Fruit fly (Drosophila melanogaster) whole organism: ENCODE results near the gene slow.

Experiments
- CG8478 ChIP-seq: fragments of >200 bp; optimal IDR thresholded peaks from 2 replicates; lab custom pipeline; 2018; ENCODE audit warnings: inconsistent platforms
- Dll ChIP-seq: fragments of >200 bp; optimal IDR thresholded peaks from 2 replicates; lab custom pipeline; 2017
- EcR ChIP-seq, 2 experiments: fragments of >200 bp; optimal IDR thresholded peaks; 2 replicates each; lab custom pipeline; 2017; ENCODE audit warnings: missing biosample characterization in 2 of 2, missing genetic modification characterization in 2 of 2, missing genetic modification reagents in 2 of 2
- pan ChIP-seq: fragments of >200 bp; optimal IDR thresholded peaks from 2 replicates; lab custom pipeline; 2017
- psq ChIP-seq: fragments of >200 bp; optimal IDR thresholded peaks from 2 replicates; lab custom pipeline; 2017
- usp ChIP-seq: fragments of >200 bp; optimal IDR thresholded peaks from 2 replicates; lab custom pipeline; 2017; ENCODE audit warnings: missing biosample characterization, missing genetic modification characterization, mixed read lengths

Gene slow

DNA sequence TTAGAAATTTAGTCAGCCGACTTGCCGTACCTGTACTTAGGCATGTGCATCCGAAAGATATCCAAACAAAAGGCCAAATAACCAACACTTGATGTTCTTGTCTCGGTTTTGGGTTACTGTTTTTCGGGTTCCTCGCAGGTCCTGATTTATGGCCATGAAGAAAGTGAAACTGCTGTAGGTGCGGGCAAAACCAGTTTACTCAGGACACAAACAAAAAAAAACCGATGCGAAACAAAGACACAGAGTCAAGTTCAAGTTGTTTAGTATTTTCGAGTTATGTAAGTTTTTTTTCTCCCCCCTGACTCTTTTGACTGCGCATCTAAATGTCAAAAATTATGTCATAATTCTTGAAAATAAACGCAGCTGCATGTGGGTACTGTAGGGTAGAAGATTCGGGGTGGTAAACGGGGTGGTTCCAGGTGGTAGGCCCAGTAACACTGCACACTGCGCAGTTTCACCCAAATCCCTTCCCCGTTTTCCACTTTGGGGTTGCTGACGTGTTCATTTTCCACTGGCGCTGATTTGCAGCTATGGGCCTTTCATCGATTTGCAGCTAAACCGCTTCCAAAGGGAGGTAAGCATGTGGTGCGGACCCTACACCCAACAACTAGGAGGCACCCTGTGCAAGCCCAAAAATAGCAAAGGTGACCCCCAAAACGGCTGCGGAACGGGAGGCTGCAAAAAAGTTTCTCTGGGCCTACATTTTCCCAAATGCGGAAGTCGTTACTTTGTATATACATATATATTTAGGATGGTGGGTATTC, 25.1 kb downstream of the slow start:
- TF ChIP-seq Dll = no peak
- no peak for TF ChIP-seq usp (GFP tag; lab: Kevin White, UChicago)

DNA sequence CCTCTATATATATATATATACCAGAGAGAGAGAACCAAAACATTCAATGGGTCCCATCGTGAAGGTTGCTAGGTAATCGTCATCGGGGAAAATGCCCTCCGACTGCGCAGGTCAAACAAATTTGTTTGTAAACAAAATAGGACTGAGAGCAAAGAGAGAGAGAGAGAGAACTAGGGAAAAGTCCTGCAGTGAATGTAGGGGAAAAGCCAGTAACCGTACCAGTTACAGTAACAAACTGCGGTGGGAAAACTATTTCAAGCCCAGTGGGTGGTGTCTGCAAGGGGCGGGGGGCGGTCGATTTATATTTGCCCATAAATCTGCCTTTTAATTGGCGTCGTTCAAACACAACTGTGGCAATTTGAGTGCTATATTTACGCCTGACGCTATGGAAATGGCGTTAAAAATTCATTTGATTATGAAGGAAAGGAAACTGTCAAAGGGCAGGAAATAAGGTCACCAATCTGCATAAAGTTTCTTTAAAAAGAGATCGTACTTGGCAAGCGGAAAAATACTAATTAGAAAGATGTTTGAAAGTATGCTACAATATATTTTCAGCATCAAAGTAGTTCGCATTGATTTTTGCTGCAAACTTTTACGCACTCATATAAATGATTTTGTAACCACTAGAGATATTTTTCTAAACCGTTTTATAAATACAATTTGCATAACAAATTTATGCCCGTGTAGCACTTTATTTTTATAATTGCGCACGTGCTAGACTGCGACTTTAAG, 25.8 kb downstream of the slow start:
- TF ChIP-seq usp (GFP tag; lab: Kevin White, UChicago) (no peak), EcR (GFP tag; optimal IDR thresholded peaks at IDR 0.05; lab: Kevin White, UChicago) (no peak), psq (lab: Kevin White, UChicago) (no peak), pan (lab: Kevin White, UChicago) (no peak), CG8478 (lab: Kevin White, UChicago) (no peak), Dll (no peak)

DNA sequence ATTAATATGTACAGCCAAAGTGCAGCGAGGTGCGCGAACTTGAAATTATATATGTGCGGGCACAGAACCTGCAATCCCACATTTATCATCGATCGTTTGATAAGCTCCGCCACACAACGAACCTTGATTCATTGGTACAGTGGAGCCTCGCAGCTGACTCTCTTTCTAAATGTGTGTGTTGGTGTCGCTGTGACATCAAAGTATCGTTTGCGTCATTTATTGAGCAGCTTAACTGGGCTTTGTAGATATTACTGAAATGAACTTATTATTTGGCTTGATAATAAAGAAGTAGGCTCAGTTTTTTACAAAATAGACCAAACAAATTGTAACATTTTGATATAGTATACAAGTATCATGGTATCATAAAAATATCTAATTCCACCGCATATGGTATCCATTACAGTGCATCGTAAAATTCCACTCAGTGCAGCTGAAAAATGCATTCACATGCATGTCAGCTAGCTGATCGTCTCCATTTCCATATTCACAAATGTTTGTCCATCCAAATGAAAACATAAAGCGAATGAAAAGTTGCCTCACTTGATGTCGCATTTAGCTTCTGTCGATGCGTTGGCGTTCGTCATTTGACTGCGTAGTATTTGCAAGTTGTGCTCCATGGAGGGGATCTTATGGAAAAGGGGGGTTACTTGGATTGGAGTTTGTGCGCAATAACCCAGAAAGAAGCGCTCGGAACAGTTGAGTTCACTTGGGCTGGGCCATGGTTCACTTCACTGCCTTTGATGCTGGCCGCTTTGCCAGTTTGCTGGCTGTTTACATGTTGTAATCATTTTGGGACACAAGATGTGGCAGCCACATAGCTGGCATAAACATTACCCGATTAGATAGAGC, 27.0 kb downstream of the slow start:
- TF ChIP-seq CG8478 (lab: Kevin White, UChicago) = no peak
- no peak for TF ChIP-seq EcR (GFP tag; optimal IDR thresholded peaks at IDR 0.05; lab: Kevin White, UChicago)

DNA sequence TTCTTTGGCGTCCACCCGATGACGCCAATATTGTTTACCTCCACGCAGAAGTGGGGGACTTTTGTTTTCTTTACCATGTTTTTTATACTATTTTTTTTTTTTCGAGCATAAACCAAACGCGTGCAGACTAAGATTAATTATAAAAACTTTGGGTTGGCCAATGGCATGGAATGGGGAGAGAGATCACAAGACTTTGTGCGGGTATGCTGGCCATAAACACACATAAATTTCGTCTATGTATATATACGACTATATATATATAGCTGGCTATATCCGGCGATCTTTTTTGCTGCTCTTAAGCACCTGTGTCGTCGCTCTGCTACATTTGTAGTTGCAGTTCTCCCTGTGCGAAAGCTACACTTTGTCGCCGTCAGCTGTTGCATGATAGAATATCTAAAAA, 27.7 kb downstream of the slow start:
- no peak for TF ChIP-seq EcR (GFP tag; optimal IDR thresholded peaks at IDR 0.05; lab: Kevin White, UChicago)
- no peak for TF ChIP-seq psq (lab: Kevin White, UChicago)
- no peak for TF ChIP-seq pan (lab: Kevin White, UChicago)
- no peak for TF ChIP-seq CG8478 (lab: Kevin White, UChicago)
- TF ChIP-seq Dll = no peak
- no peak for TF ChIP-seq usp (GFP tag; lab: Kevin White, UChicago)

DNA sequence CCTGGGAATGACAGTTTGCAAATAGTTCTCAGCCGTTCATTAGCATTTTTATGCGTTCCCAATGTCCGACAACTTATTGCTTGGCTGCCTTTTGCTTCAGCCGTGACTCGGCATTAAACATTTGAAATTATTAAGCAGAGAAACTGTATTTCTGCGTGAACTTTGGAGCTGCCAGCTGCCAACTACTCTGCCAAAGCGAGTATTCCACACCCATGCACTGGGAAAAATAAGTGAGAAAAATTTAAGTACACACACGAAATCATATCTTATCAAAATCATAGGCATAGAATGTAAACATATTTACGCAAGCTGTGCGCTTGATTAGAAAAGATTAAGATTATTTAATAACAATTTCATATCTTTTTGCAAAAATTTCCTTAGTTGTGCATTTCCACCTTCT, 28.7 kb downstream of the slow start:
- no peak for TF ChIP-seq usp (GFP tag; lab: Kevin White, UChicago)
- no peak for TF ChIP-seq CG8478 (lab: Kevin White, UChicago)
- TF ChIP-seq pan (lab: Kevin White, UChicago) = no peak
- TF ChIP-seq psq (lab: Kevin White, UChicago) = no peak
- TF ChIP-seq EcR (GFP tag; optimal IDR thresholded peaks at IDR 0.05; lab: Kevin White, UChicago) = no peak
- no peak for TF ChIP-seq Dll

DNA sequence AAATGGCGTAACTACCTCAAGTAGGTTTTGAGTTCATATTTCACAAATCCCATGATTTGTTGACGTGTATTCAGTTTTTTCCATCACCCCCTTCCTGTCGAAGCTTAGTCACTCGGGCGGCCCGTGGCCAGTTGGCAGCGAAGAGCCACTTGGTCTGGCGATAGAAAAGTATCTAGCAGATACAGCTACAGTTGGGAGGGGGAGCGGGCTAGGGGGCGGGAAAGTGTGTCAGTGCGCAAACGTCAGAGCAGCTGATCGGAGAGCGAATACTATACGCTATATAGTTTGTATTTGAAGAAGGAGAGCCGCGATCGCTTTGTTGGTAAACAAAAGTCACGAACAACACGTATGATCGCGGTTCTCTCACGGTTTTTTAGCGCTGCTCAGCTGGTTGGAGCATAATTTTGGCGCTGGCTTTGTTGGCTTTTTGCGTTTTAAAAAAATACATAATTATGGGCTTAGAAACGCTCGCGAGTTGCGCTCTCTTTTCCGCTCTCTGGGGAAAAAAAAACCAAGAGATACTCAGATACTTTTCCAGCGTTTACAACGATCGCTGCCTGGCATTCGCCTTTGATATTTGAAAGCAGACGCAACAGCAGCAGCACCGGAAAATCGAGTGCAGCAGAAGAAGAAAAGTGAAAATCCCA, 29.7 kb downstream of the slow start:
- TF ChIP-seq Dll (peak; percentile 61), pan (lab: Kevin White, UChicago) (no peak)

DNA sequence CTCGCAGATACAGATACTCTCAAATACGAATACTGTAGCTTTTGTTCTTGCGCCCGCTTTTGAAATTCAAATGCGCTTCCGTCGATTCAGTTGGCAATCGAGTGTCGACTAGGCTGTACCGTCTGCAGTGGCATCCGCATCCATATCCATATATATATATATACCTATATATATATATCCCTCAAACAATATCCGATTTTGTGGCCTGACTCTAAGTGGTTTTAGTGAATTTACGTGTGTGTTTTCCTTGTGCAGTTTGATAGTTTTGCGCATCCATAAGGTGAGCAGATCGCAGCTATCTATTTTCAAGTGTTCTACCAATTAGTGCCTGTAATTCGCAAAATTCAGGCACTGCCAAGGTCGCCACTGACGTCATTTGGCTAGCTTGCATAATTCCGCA, 30.3 kb downstream of the slow start:
- TF ChIP-seq usp (GFP tag; lab: Kevin White, UChicago) (no peak), Dll (no peak), CG8478 (lab: Kevin White, UChicago) (no peak), pan (lab: Kevin White, UChicago) (no peak), EcR (GFP tag; optimal IDR thresholded peaks at IDR 0.05; lab: Kevin White, UChicago) (no peak), psq (lab: Kevin White, UChicago) (no peak)

DNA sequence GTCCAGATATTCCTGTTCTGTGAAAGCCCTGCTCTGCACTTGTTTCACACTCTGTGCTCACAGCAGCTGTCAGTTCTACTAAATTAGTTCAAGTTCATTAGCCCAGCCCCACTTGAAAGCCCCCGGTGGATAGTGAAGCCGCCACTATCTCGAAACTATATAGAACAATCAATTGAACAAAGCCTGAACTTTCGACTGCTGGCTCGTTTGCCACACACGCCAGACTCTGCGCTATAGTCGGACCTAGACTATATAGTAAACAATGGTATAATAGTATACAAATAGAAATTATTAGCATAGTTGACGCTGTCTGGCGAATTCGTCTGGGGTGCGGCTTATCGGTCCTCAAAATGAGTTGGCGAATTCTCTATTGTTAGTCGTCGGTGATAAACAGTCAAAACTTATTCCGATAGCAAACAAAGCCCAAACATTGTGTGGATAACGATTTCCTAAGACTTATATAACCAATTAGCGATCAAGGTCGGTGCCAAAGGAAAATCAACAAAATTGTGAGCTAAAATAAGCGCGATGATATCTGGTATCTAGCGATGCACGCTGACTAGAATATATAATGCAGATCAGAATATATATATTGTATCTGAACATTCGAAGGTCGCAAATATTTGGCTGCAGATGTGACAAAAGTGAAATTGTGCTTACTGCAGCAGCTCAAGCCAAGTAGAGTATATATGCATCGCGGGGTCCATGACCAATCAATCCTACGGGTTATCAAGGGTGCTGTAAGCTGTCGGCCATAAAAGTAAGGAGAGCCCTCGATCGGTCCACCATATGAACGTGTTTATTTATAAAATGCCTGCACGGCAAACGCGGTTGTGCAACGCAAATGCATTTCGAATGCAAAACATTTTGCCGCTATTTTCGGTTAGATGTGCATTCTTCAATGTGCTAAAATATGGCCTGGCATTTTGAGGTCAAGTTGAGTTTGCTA, 31.4 kb downstream of the slow start:
- TF ChIP-seq pan (lab: Kevin White, UChicago) = no peak
- TF ChIP-seq EcR (GFP tag; optimal IDR thresholded peaks at IDR 0.05; lab: Kevin White, UChicago) = peak in 1 of 2 experiments; percentile 36

DNA sequence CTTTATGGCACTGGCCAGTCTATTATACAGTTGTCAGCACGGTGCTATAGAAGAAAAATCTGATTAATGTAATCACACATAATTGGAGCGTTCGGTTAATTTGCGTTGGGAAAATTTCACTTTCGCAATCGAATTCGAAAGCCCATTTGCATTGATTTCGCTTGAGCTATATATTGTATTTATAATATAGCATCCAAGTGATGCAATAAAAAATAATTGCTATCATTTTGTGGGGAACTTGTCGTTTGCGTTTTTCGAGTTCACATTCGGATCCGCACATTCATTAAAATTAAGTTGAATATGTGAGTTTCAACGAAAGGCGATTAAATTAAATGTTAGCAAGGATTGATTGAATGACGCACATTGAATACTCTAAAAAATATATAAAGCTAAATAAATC, 32.8 kb downstream of the slow start:
- TF ChIP-seq Dll (no peak), usp (GFP tag; lab: Kevin White, UChicago) (no peak), psq (lab: Kevin White, UChicago) (no peak), CG8478 (lab: Kevin White, UChicago) (no peak), EcR (GFP tag; optimal IDR thresholded peaks at IDR 0.05; lab: Kevin White, UChicago) (no peak), pan (lab: Kevin White, UChicago) (no peak)

DNA sequence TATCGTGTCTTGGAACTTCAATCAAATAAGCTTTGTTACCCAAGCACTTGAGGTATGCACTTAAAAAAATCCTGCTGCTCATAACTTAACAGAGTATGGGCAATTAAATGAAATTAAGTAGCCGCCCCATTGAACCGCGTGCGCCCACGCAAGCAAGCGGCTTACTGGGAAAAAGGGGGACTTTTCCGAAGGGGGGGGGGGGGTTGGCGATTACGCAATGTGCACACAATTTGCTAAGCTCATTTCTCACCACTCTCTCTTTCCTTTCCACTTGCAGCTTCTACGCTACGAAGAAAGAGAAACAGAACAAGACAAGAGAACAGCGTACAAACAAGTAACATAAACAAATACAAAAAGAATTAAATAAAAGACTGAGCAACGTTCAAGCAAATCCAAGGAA, 33.3 kb downstream of the slow start:
- TF ChIP-seq EcR (GFP tag; optimal IDR thresholded peaks at IDR 0.05; lab: Kevin White, UChicago) (no peak), psq (lab: Kevin White, UChicago) (no peak), usp (GFP tag; lab: Kevin White, UChicago) (no peak), CG8478 (lab: Kevin White, UChicago) (no peak), Dll (no peak), pan (lab: Kevin White, UChicago) (no peak)

DNA sequence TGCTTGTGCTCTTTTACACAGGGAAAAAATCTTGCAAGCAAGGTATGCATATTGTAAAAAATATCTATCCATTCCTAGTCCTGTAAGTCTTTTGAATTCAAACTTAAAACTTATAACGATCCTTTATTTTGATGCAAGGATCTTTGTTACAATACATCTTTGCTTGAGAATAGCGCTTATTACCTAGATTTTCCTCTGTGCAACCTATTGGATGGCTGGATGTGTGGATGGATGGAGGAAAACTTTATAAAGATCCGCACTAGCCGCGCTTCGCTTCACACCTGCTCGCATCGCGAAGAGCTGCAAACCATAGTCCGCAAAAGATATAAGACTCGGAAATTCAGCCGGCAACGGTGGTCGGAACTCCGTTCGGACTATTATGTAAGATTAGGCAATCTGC, 37.1 kb downstream of the slow start, which contains the start of gene CG15020:
Gene CG15020 (plus strand): TSS at position 301 of the 400 bp plus-strand sequence.
- TF ChIP-seq CG8478 (lab: Kevin White, UChicago) (no peak), usp (GFP tag; lab: Kevin White, UChicago) (no peak), EcR (GFP tag; optimal IDR thresholded peaks at IDR 0.05; lab: Kevin White, UChicago) (no peak), pan (lab: Kevin White, UChicago) (no peak), Dll (no peak), psq (lab: Kevin White, UChicago) (no peak)
